Worm (Caenorhabditis elegans): ENCODE measurements around the gene Y54E2A.8.

- TF ChIP-seq him-1 (tag; optimal IDR thresholded peaks at IDR 0.05): no peak
- TF ChIP-seq dao-5 (tag; optimal IDR thresholded peaks at IDR 0.05): no peak
Measured at ce11 chrII:14753858-14754750, 24.0 kb upstream of the Y54E2A.8 start, which contains the start of the genes tac-1 and Y54E2A.4.
